Worm (Caenorhabditis elegans) whole organism, L3 larva: Measurements from ENCODE around the gene Y105C5B.25.

Experiments used
- elt-3 ChIP-seq, 3 experiments: fragments of 150-350 bp in 1 of 3; sonication (generic microtip) in 2 of 3; optimal IDR thresholded peaks; 2 replicates in 2 of 3; 4 replicates in 1 of 3; lab custom pipeline; 2014 to 2017; ENCODE audit warnings: missing biosample characterization in 3 of 3, missing genetic modification characterization in 3 of 3
- fkh-10 ChIP-seq: sonication (generic microtip); optimal IDR thresholded peaks from 2 replicates; lab custom pipeline; 2017; ENCODE audit warnings: missing biosample characterization, missing genetic modification reagents, missing genetic modification characterization
- fos-1 ChIP-seq: fragments of 150-350 bp; optimal IDR thresholded peaks from 2 replicates; lab custom pipeline; 2014; ENCODE audit warnings: missing biosample characterization, missing genetic modification characterization
- lin-39 ChIP-seq: fragments of 150-350 bp; optimal IDR thresholded peaks from 2 replicates; lab custom pipeline; 2018; ENCODE audit warnings: missing biosample characterization, missing genetic modification reagents, missing genetic modification characterization
- lsy-12 ChIP-seq: sonication (generic microtip); optimal IDR thresholded peaks from 2 replicates; lab custom pipeline; 2016; ENCODE audit warnings: mild to moderate bottlenecking, missing genetic modification characterization, missing compliant biosample characterization
- mdl-1 ChIP-seq: fragments of 150-350 bp; optimal IDR thresholded peaks from 2 replicates; lab custom pipeline; 2014; ENCODE audit warnings: missing biosample characterization, missing genetic modification characterization
- nhr-67 ChIP-seq: fragments of 150-350 bp; optimal IDR thresholded peaks from 2 replicates; lab custom pipeline; 2014; ENCODE audit warnings: missing biosample characterization, missing genetic modification characterization

The Y105C5B.25 gene

ce11 chrIV:16119577-16119976 is 27.4 kb downstream of the Y105C5B.25 start:
- TF ChIP-seq fkh-10 (GFP tag; lab: Kevin White, UChicago) (no peak), lin-39 (tag; lab: Kevin White, UChicago) (no peak), mdl-1 (tag; lab: Kevin White, UChicago) (no peak), nhr-67 (tag; lab: Kevin White, UChicago) (no peak), elt-3 (tag; optimal IDR thresholded peaks at IDR 0.05; lab: Kevin White, UChicago) (no peak), lsy-12 (tag; lab: Kevin White, UChicago) (no peak), fos-1 (no peak)
